Worm (Caenorhabditis elegans): ENCODE results near the gene nhr-70.

ce11 chrV:18650043-18650442 is 33.7 kb downstream of the nhr-70 start, which contains the start of gene egas-2:
- TF ChIP-seq nhr-12 (tag; optimal IDR thresholded peaks at IDR 0.05) = no peak
- TF ChIP-seq ceh-83 (GFP tag; optimal IDR thresholded peaks at IDR 0.05) = no peak
- TF ChIP-seq unc-39 (tag; optimal IDR thresholded peaks at IDR 0.05) = no peak
- no peak for TF ChIP-seq ztf-11 (tag; optimal IDR thresholded peaks at IDR 0.05)
